Worm (Caenorhabditis elegans): Measurements from ENCODE around the gene F45H10.5.

The F45H10.5 gene

ce11 chrII:13491254-13491889, 10.3 kb upstream of the F45H10.5 start, which contains the start of gene alh-7 (continued):
- no peak for TF ChIP-seq T26A5.8 (tag; optimal IDR thresholded peaks at IDR 0.05)
- TF ChIP-seq die-1 (tag; optimal IDR thresholded peaks at IDR 0.05), result no peak
- TF ChIP-seq ztf-25 (GFP tag; IDR thresholded peaks at IDR 0.05), result no peak
- TF ChIP-seq B0261.1 (tag; optimal IDR thresholded peaks at IDR 0.05), result no peak
- no peak for TF ChIP-seq rcor-1 (GFP tag; IDR thresholded peaks at IDR 0.05)
- TF ChIP-seq ztf-3 (GFP tag; optimal IDR thresholded peaks at IDR 0.05), result no peak
- no peak for TF ChIP-seq K12H6.12 (tag; optimal IDR thresholded peaks at IDR 0.05)
- no peak for TF ChIP-seq lsy-27 (tag; optimal IDR thresholded peaks at IDR 0.05; ENCODE audit: borderline replicate concordance, insufficient read depth)
- TF ChIP-seq F33H1.4 (GFP tag; IDR thresholded peaks at IDR 0.05), result peak; percentile 62
- TF ChIP-seq xnd-1 (tag; optimal IDR thresholded peaks at IDR 0.05), result peak; percentile 56
- TF ChIP-seq ztf-18 (tag; optimal IDR thresholded peaks at IDR 0.05), result no peak
- TF ChIP-seq attf-5 (GFP tag; optimal IDR thresholded peaks at IDR 0.05), result no peak
- no peak for TF ChIP-seq ceh-27 (GFP tag; optimal IDR thresholded peaks at IDR 0.05)
- no peak for TF ChIP-seq hmg-1.2 (GFP tag; IDR thresholded peaks at IDR 0.05)
- TF ChIP-seq tbx-9 (tag; optimal IDR thresholded peaks at IDR 0.05; ENCODE audit: borderline replicate concordance), result no peak
- no peak for TF ChIP-seq D2030.7 (GFP tag; IDR thresholded peaks at IDR 0.05)
- no peak for TF ChIP-seq ztf-6 (GFP tag; IDR thresholded peaks at IDR 0.05)
- 0 out of 2 replicates have a peak, but pooled peaks have one; percentile 7 for TF ChIP-seq lin-26 (GFP tag; IDR thresholded peaks at IDR 0.05)
- TF ChIP-seq hlh-26 (GFP tag; conservative IDR thresholded peaks at IDR 0.05), result no peak
- no peak for TF ChIP-seq chd-7 (tag; optimal IDR thresholded peaks at IDR 0.05)
- no peak for TF ChIP-seq bed-1 (GFP tag; IDR thresholded peaks at IDR 0.05)
- TF ChIP-seq ztf-28 (GFP tag; IDR thresholded peaks at IDR 0.05), result no peak
- TF ChIP-seq pbrm-1 (GFP tag; IDR thresholded peaks at IDR 0.05), result no peak
- no peak for TF ChIP-seq nhr-179 (tag; optimal IDR thresholded peaks at IDR 0.05)
- no peak for TF ChIP-seq rec-8 (tag; optimal IDR thresholded peaks at IDR 0.05)
- TF ChIP-seq somi-1 (GFP tag; optimal IDR thresholded peaks at IDR 0.05), result no peak
- no peak for TF ChIP-seq nfya-1 (tag; optimal IDR thresholded peaks at IDR 0.05; ENCODE audit: borderline replicate concordance, insufficient read depth)
- TF ChIP-seq ztf-26 (tag; optimal IDR thresholded peaks at IDR 0.05), result no peak
- no peak for TF ChIP-seq fkh-3 (tag; optimal IDR thresholded peaks at IDR 0.05)
- no peak for TF ChIP-seq pha-4 (tag; optimal IDR thresholded peaks at IDR 0.05)

- TF ChIP-seq B0336.3 (GFP tag; IDR thresholded peaks at IDR 0.05) (peak; percentile 34; the same call in 1 of the 2 replicates), madf-3 (GFP tag; IDR thresholded peaks at IDR 0.05) (0 out of 2 replicates have a peak, but pooled peaks have one; percentile 24), zfh-2 (GFP tag; conservative IDR thresholded peaks at IDR 0.05) (0 out of 2 replicates have a peak, but pooled peaks have one; percentile 39), nfya-2 (GFP tag; IDR thresholded peaks at IDR 0.05) (no peak), D2030.7 (GFP tag; IDR thresholded peaks at IDR 0.05) (no peak), madf-6 (GFP tag; IDR thresholded peaks at IDR 0.05) (peak; percentile 31; the same call in 1 of the 2 replicates)
Measured at ce11 chrII:13492948-13493347, 8.7 kb upstream of the F45H10.5 start, which contains the start of gene F45H10.2. Gene F45H10.2, minus strand, starts transcription at chrII:13493048.

ce11 chrII:13494175-13494650, 7.5 kb upstream of the F45H10.5 start, which contains the start of gene ndua-7:
Gene ndua-7, minus strand, starts transcription at chrII:13494600.
- TF ChIP-seq nhr-120 (GFP tag; IDR thresholded peaks at IDR 0.05) (no peak), egrh-3 (GFP tag; IDR thresholded peaks at IDR 0.05) (peak; percentile 67; the same call in 1 of the 2 replicates), ceh-58 (GFP tag; IDR thresholded peaks at IDR 0.05) (no peak), cebp-2 (GFP tag; IDR thresholded peaks at IDR 0.05) (0 out of 2 replicates have a peak, but pooled peaks have one; percentile 15), nhr-27 (tag; optimal IDR thresholded peaks at IDR 0.05) (no peak), sea-2 (GFP tag; IDR thresholded peaks at IDR 0.05) (no peak), ztf-3 (GFP tag; optimal IDR thresholded peaks at IDR 0.05) (no peak), ztf-25 (GFP tag; IDR thresholded peaks at IDR 0.05) (no peak), egl-18 (GFP tag; IDR thresholded peaks at IDR 0.05) (no peak), Y79H2A.3 (GFP tag; conservative IDR thresholded peaks at IDR 0.05) (no peak), hlh-26 (GFP tag; conservative IDR thresholded peaks at IDR 0.05) (no peak), B0035.1 (tag; optimal IDR thresholded peaks at IDR 0.05) (no peak), attf-6 (GFP tag; IDR thresholded peaks at IDR 0.05) (no peak), snpc-3.4 (tag; optimal IDR thresholded peaks at IDR 0.05) (no peak), nhr-179 (tag; optimal IDR thresholded peaks at IDR 0.05) (no peak)
